Fruit fly (Drosophila melanogaster) whole organism, adult: ENCODE results near the gene eIF1A.

Experiments used
- CG11617 ChIP-seq: fragments of 200-800 bp; sonication (Bioruptor generic); optimal IDR thresholded peaks from 2 replicates; lab custom pipeline; 2017; ENCODE audit warnings: mild to moderate bottlenecking, missing biosample characterization, missing genetic modification reagents, missing genetic modification characterization
- CG12768 ChIP-seq: fragments of 200-800 bp; sonication (Bioruptor generic); optimal IDR thresholded peaks from 2 replicates; lab custom pipeline; 2017; ENCODE audit warnings: missing biosample characterization, missing genetic modification characterization, mild to moderate bottlenecking, moderate library complexity, missing genetic modification reagents
- CG14711 ChIP-seq: fragments of 200-800 bp; sonication (Bioruptor generic); optimal IDR thresholded peaks from 2 replicates; lab custom pipeline; 2018; ENCODE audit warnings: missing biosample characterization, mild to moderate bottlenecking, missing genetic modification characterization, moderate library complexity
- CG1620 ChIP-seq: fragments of 200-800 bp; sonication (Bioruptor generic); optimal IDR thresholded peaks from 2 replicates; lab custom pipeline; 2016; ENCODE audit warnings: missing biosample characterization, missing genetic modification characterization
- CG33017 ChIP-seq: fragments of 200-800 bp; sonication (Bioruptor generic); optimal IDR thresholded peaks from 2 replicates; lab custom pipeline; 2018; ENCODE audit warnings: missing biosample characterization, mild to moderate bottlenecking, missing genetic modification characterization, moderate library complexity
- CG5204 ChIP-seq: fragments of 200-800 bp; sonication (Bioruptor generic); optimal IDR thresholded peaks from 2 replicates; lab custom pipeline; 2016; ENCODE audit warnings: missing biosample characterization, missing genetic modification characterization
- CG7045 ChIP-seq: fragments of 200-800 bp; sonication (Bioruptor generic); optimal IDR thresholded peaks from 2 replicates; lab custom pipeline; 2017; ENCODE audit warnings: missing biosample characterization, mild to moderate bottlenecking, missing genetic modification characterization
- CG7101 ChIP-seq: fragments of 200-800 bp; sonication (Bioruptor generic); optimal IDR thresholded peaks from 2 replicates; lab custom pipeline; 2018; ENCODE audit warnings: missing biosample characterization, mild to moderate bottlenecking, missing genetic modification characterization, moderate library complexity
- Clk ChIP-seq: fragments of 200-800 bp; sonication (Bioruptor generic); optimal IDR thresholded peaks from 2 replicates; lab custom pipeline; 2017; ENCODE audit warnings: missing biosample characterization, missing genetic modification characterization
- Crg-1 ChIP-seq: fragments of 200-800 bp; sonication (Bioruptor generic); optimal IDR thresholded peaks from 2 replicates; lab custom pipeline; 2016; ENCODE audit warnings: missing biosample characterization, missing genetic modification characterization
- Hr96 ChIP-seq: fragments of 200-800 bp; sonication (Bioruptor generic); optimal IDR thresholded peaks from 2 replicates; lab custom pipeline; 2016; ENCODE audit warnings: missing biosample characterization, missing genetic modification characterization
- Mnt ChIP-seq: fragments of 200-800 bp; sonication (Bioruptor generic); optimal IDR thresholded peaks from 2 replicates; lab custom pipeline; 2016; ENCODE audit warnings: missing biosample characterization, mild to moderate bottlenecking, missing genetic modification characterization
- bab1 ChIP-seq: fragments of 200-800 bp; sonication (Bioruptor generic); optimal IDR thresholded peaks from 3 replicates; lab custom pipeline; 2019; ENCODE audit warnings: missing biosample characterization, mild to moderate bottlenecking, missing genetic modification characterization, moderate library complexity
- cic ChIP-seq: fragments of 200-800 bp; sonication (Bioruptor generic); optimal IDR thresholded peaks from 2 replicates; lab custom pipeline; 2017; ENCODE audit warnings: missing biosample characterization, mild to moderate bottlenecking, missing genetic modification characterization, moderate library complexity
- cnc ChIP-seq, 2 experiments: fragments of >200 bp; optimal IDR thresholded peaks; 2 replicates each; lab custom pipeline; 2017
- kay ChIP-seq: fragments of 200-800 bp; sonication (Bioruptor generic); peaks from one replicate; lab custom pipeline; 2016; ENCODE audit warnings: missing biosample characterization, missing genetic modification characterization, borderline replicate concordance
- ovo ChIP-seq: fragments of 200-800 bp; sonication (Bioruptor generic); optimal IDR thresholded peaks from 2 replicates; lab custom pipeline; 2016; ENCODE audit warnings: missing biosample characterization, missing genetic modification characterization
- pad ChIP-seq: fragments of 200-800 bp; sonication (Bioruptor generic); optimal IDR thresholded peaks from 3 replicates; lab custom pipeline; 2017; ENCODE audit warnings: missing biosample characterization, missing genetic modification characterization, mild to moderate bottlenecking, moderate library complexity, missing genetic modification reagents
- tj ChIP-seq: fragments of 200-800 bp; sonication (Bioruptor generic); optimal IDR thresholded peaks from 3 replicates; lab custom pipeline; 2017; ENCODE audit warnings: missing biosample characterization, mild to moderate bottlenecking, missing genetic modification characterization, moderate library complexity
- toe ChIP-seq: fragments of 200-800 bp; sonication (Bioruptor generic); optimal IDR thresholded peaks from 2 replicates; lab custom pipeline; 2016; ENCODE audit warnings: missing biosample characterization, missing genetic modification characterization

eIF1A gene

dm6 chr3R:18230229-18230628 is 44.2 kb upstream of the eIF1A start:
- peak; percentile 16 for TF ChIP-seq cic
- TF ChIP-seq CG1620, result no peak

- TF ChIP-seq Mnt (GFP tag; lab: Kevin White, UChicago) (no peak), Clk (no peak), Hr96 (no peak)
These were observed 42.3 kb upstream of the eIF1A start for dm6 chr3R:18232187-18232586.

dm6 chr3R:18234699-18235257 is 39.7 kb upstream of the eIF1A start:
- TF ChIP-seq kay (GFP tag; lab: Kevin White, UChicago) (no peak), cnc (optimal IDR thresholded peaks at IDR 0.05; lab: Kevin White, UChicago) (no peak), CG33017 (tag; lab: Kevin White, UChicago) (no peak), CG1620 (no peak)

- TF ChIP-seq tj (GFP tag; lab: Kevin White, UChicago) (peak; percentile 1), pad (peak; percentile 13), Mnt (GFP tag; lab: Kevin White, UChicago) (no peak)
These were observed 38.6 kb upstream of the eIF1A start, which contains the start of gene repo for dm6 chr3R:18235879-18236278. Gene repo (plus strand): TSS chr3R:18236192.

dm6 chr3R:18242089-18242955 is 32.1 kb upstream of the eIF1A start, which contains the start of the genes CG7156 and 14-3-3epsilon:
Gene CG7156 (minus strand): TSS chr3R:18242159.
Gene 14-3-3epsilon (plus strand): TSS chr3R:18242531.
- TF ChIP-seq bab1 (peak; percentile 50), toe (peak; percentile 28), ovo (GFP tag; lab: Kevin White, UChicago) (peak; percentile 8), CG7045 (GFP tag; lab: Kevin White, UChicago) (peak; percentile 22), CG33017 (tag; lab: Kevin White, UChicago) (no peak), CG14711 (peak; percentile 13), CG7101 (tag; lab: Kevin White, UChicago) (peak; percentile 52), Hr96 (peak; percentile 25), pad (peak; percentile 5), cic (no peak), Mnt (GFP tag; lab: Kevin White, UChicago) (peak; percentile 53), CG11617 (GFP tag; lab: Kevin White, UChicago) (no peak), CG12768 (GFP tag; lab: Kevin White, UChicago) (peak; percentile 25), Clk (no peak), CG1620 (peak; percentile 28)

- TF ChIP-seq CG1620 (no peak), cnc (optimal IDR thresholded peaks at IDR 0.05; lab: Kevin White, UChicago) (peak in 1 of 2 experiments; percentile 35)
These were observed 31.5 kb upstream of the eIF1A start for dm6 chr3R:18243000-18243399.

- no peak for TF ChIP-seq CG7045 (GFP tag; lab: Kevin White, UChicago)
- no peak for TF ChIP-seq CG5204 (GFP tag; lab: Kevin White, UChicago)
- no peak for TF ChIP-seq Crg-1
- TF ChIP-seq CG14711, result peak; percentile 94
- no peak for TF ChIP-seq pad
- TF ChIP-seq kay (GFP tag; lab: Kevin White, UChicago), result peak; percentile 96
- no peak for TF ChIP-seq CG33017 (tag; lab: Kevin White, UChicago)
- no peak for TF ChIP-seq CG12768 (GFP tag; lab: Kevin White, UChicago)
- TF ChIP-seq cic, result no peak
- TF ChIP-seq Mnt (GFP tag; lab: Kevin White, UChicago), result no peak
- no peak for TF ChIP-seq Clk
- TF ChIP-seq CG11617 (GFP tag; lab: Kevin White, UChicago), result no peak
- TF ChIP-seq ovo (GFP tag; lab: Kevin White, UChicago), result no peak
- no peak for TF ChIP-seq cnc (optimal IDR thresholded peaks at IDR 0.05; lab: Kevin White, UChicago)
- no peak for TF ChIP-seq CG7101 (tag; lab: Kevin White, UChicago)
- TF ChIP-seq bab1, result no peak
- no peak for TF ChIP-seq tj (GFP tag; lab: Kevin White, UChicago)
- TF ChIP-seq Hr96, result peak; percentile 38
- no peak for TF ChIP-seq toe
- TF ChIP-seq CG1620, result no peak
These were observed 30.7 kb upstream of the eIF1A start for dm6 chr3R:18243718-18244170.
